Fruit fly (Drosophila melanogaster): ENCODE data around the gene CG17344.

- TF ChIP-seq rn (GFP tag; IDR thresholded peaks at IDR 0.05) = no peak
- TF ChIP-seq CG8301 (tag; optimal IDR thresholded peaks at IDR 0.05) = no peak
- TF ChIP-seq Ets98B (GFP tag; IDR thresholded peaks at IDR 0.05) = peak; percentile 38
- TF ChIP-seq CG8159 (tag; optimal IDR thresholded peaks at IDR 0.05) = no peak
- TF ChIP-seq EcR (GFP tag; optimal IDR thresholded peaks at IDR 0.05) = no peak
- TF ChIP-seq Pif1A (GFP tag; optimal IDR thresholded peaks at IDR 0.05) = no peak
- no peak for TF ChIP-seq D1 (tag; optimal IDR thresholded peaks at IDR 0.05)
- no peak for TF ChIP-seq fd96Ca (GFP tag; IDR thresholded peaks at IDR 0.05)
- TF ChIP-seq Snoo (tag; optimal IDR thresholded peaks at IDR 0.05) = no peak
- TF ChIP-seq gl (tag; optimal IDR thresholded peaks at IDR 0.05) = no peak
- no peak for TF ChIP-seq CG10348 (GFP tag; IDR thresholded peaks at IDR 0.05)
- TF ChIP-seq CG17806 (tag; optimal IDR thresholded peaks at IDR 0.05) = no peak
- TF ChIP-seq CG14655 (GFP tag; optimal IDR thresholded peaks at IDR 0.05) = no peak
- no peak for TF ChIP-seq CG12605 (GFP tag; IDR thresholded peaks at IDR 0.05)
Observed at dm6 chr2L:19111729-19112128, 9.9 kb downstream of the CG17344 start.
